Fruit fly (Drosophila melanogaster): ENCODE data around the gene BobA.

dm6 chr3L:14974513-14974912 lies 28.6 kb upstream of the BobA start, which contains the start of gene Ocho:
- TF ChIP-seq CG16779 (tag; optimal IDR thresholded peaks at IDR 0.05) (no peak), CG11294 (GFP tag; IDR thresholded peaks at IDR 0.05) (no peak), vri (GFP tag; optimal IDR thresholded peaks at IDR 0.05) (no peak), CG8632 (GFP tag; optimal IDR thresholded peaks at IDR 0.05) (no peak), CG11902 (GFP tag; optimal IDR thresholded peaks at IDR 0.05) (no peak), ss (GFP tag; optimal IDR thresholded peaks at IDR 0.05) (no peak), Hr4 (GFP tag; optimal IDR thresholded peaks at IDR 0.05) (no peak), OdsH (GFP tag; optimal IDR thresholded peaks at IDR 0.05) (no peak), CG9139 (GFP tag; optimal IDR thresholded peaks at IDR 0.05) (no peak), Sox102F (GFP tag; optimal IDR thresholded peaks at IDR 0.05) (no peak)
